Worm (Caenorhabditis elegans) whole organism, young adult: ENCODE data around the gene srbc-20.

Experiments used
- B0261.1 ChIP-seq: sonication (generic microtip); optimal IDR thresholded peaks from 2 replicates; lab custom pipeline; 2016; ENCODE audit warnings: mild to moderate bottlenecking, missing genetic modification characterization, moderate library complexity, missing compliant biosample characterization
- F23B12.7 ChIP-seq: sonication (generic microtip); optimal IDR thresholded peaks from 2 replicates; lab custom pipeline; 2017; ENCODE audit warnings: missing genetic modification characterization, mild to moderate bottlenecking, missing compliant biosample characterization, antibody characterized with exemption, moderate library complexity; ENCODE audit not compliant: insufficient read depth
- Y67H2A.10 ChIP-seq: fragments of 200-800 bp; sonication (Bioruptor generic); conservative IDR thresholded peaks from 2 replicates; pipeline ENCODE4 v1.3.6; 2022; ENCODE audit warnings: missing genetic modification reagents, missing genetic modification characterization, missing compliant biosample characterization
- him-1 ChIP-seq: sonication (generic microtip); optimal IDR thresholded peaks from 2 replicates; lab custom pipeline; 2016; ENCODE audit warnings: missing genotype, missing genetic modification reagents, missing genetic modification characterization, missing compliant biosample characterization
- hlh-12 ChIP-seq: sonication (generic microtip); optimal IDR thresholded peaks from 2 replicates; lab custom pipeline; 2016; ENCODE audit warnings: missing genetic modification characterization, missing compliant biosample characterization
- snpc-4 ChIP-seq, 5 experiments: fragments of 150-350 bp in 1 of 5; sonication (generic microtip) in 4 of 5; optimal IDR thresholded peaks; 2 replicates each; lab custom pipeline; 2014 to 2018; ENCODE audit warnings: missing genetic modification characterization in 5 of 5, missing biosample characterization in 3 of 5, antibody characterized with exemption in 2 of 5, mild to moderate bottlenecking in 2 of 5, missing compliant biosample characterization in 2 of 5, missing genotype in 2 of 5, moderate library complexity in 2 of 5, missing genetic modification reagents in 1 of 5

ce11 chrV:2163735-2164134, 16.8 kb downstream of the srbc-20 start, which contains the start of gene str-255:
- TF ChIP-seq Y67H2A.10, result no peak
- no peak for TF ChIP-seq hlh-12 (tag; lab: Kevin White, UChicago)
- TF ChIP-seq him-1, result no peak
- no peak for TF ChIP-seq snpc-4 (GFP tag; optimal IDR thresholded peaks at IDR 0.05; lab: Kevin White, UChicago)
- no peak for TF ChIP-seq snpc-4 (tag; optimal IDR thresholded peaks at IDR 0.05; lab: Kevin White, UChicago)
- no peak for TF ChIP-seq B0261.1
- no peak for TF ChIP-seq F23B12.7
